Fruit fly (Drosophila melanogaster): ENCODE measurements around the gene CG17162.

dm6 chrX:23091811-23092210 lies 4.7 kb downstream of the CG17162 start:
- TF ChIP-seq CG7928 (GFP tag; optimal IDR thresholded peaks at IDR 0.05) (no peak), nau (GFP tag; optimal IDR thresholded peaks at IDR 0.05) (no peak), CG11723 (GFP tag; optimal IDR thresholded peaks at IDR 0.05) (no peak), Atf3 (GFP tag; optimal IDR thresholded peaks at IDR 0.05) (no peak), Dip2 (GFP tag; IDR thresholded peaks at IDR 0.05) (no peak), CG8478 (optimal IDR thresholded peaks at IDR 0.05) (no peak), bbx (GFP tag; IDR thresholded peaks at IDR 0.05; ENCODE audit: partially characterized antibody) (no peak), sens-2 (GFP tag; IDR thresholded peaks at IDR 0.05) (no peak), Aef1 (GFP tag; IDR thresholded peaks at IDR 0.05) (no peak), CG9437 (GFP tag; optimal IDR thresholded peaks at IDR 0.05) (no peak), Jarid2 (GFP tag; optimal IDR thresholded peaks at IDR 0.05) (no peak), MBD-R2 (GFP tag; IDR thresholded peaks at IDR 0.05) (no peak), CG11695 (GFP tag; IDR thresholded peaks at IDR 0.05) (no peak), Abd-B (GFP tag; optimal IDR thresholded peaks at IDR 0.05) (no peak)
